Fruit fly (Drosophila melanogaster) whole organism: ENCODE data around the gene CG32486.

Experiments
- CG8478 ChIP-seq: fragments of >200 bp; optimal IDR thresholded peaks from 2 replicates; lab custom pipeline; 2018; ENCODE audit warnings: inconsistent platforms
- Dll ChIP-seq: fragments of >200 bp; optimal IDR thresholded peaks from 2 replicates; lab custom pipeline; 2017
- EcR ChIP-seq, 2 experiments: fragments of >200 bp; optimal IDR thresholded peaks; 2 replicates each; lab custom pipeline; 2017; ENCODE audit warnings: missing biosample characterization in 2 of 2, missing genetic modification characterization in 2 of 2, missing genetic modification reagents in 2 of 2
- pan ChIP-seq: fragments of >200 bp; optimal IDR thresholded peaks from 2 replicates; lab custom pipeline; 2017
- psq ChIP-seq: fragments of >200 bp; optimal IDR thresholded peaks from 2 replicates; lab custom pipeline; 2017
- usp ChIP-seq: fragments of >200 bp; optimal IDR thresholded peaks from 2 replicates; lab custom pipeline; 2017; ENCODE audit warnings: missing biosample characterization, missing genetic modification characterization, mixed read lengths

Gene CG32486

DNA sequence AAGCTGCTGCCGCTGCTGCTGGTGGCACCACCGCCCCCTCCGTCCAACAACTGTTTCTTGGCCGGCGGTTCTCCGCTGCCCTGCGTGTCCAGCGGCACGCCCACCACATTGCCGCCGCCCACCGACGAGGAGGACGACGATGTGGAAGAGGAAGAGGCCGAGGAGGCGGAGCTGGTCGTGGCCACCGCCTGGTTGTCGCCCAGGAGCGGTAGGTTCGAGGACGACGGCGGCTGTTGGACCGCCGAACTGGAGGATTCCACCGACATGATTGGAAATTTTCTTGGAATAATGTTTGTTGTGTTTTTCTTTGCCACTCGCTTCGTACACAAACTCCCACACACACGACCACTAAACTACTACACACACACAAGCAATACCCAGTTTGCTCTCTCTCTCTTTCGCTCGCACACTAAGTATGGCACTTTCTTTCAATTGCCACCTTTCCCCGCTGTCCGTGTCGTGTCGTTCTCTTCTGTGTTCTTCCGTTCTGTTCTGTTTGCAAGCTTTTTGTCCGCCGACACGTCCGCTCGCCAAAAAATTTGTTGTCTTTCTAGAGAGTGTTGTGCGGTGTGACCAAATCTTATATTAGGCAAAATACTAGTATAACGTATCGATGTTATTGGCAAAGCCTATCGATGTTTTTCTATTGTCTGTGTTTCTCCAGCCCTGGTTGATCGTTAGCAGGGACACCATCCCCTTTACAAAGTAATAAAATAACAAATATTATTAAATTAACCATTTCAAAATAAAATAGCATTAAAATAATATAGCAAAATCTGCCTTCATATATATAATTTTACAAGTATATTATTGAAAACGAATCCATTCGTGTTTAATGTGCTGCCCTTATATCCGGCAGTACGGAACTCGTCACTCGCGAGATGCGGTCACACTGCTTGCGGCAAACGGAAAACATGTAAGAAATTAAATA lies at the start of gene CG32486, which contains the start of gene PAN3:
Gene CG32486 (minus strand): TSS at position 566 of the 931 bp plus-strand sequence.
Gene PAN3 (plus strand): TSS at position 860 of the 931 bp plus-strand sequence.
- TF ChIP-seq psq (lab: Kevin White, UChicago): no peak

DNA sequence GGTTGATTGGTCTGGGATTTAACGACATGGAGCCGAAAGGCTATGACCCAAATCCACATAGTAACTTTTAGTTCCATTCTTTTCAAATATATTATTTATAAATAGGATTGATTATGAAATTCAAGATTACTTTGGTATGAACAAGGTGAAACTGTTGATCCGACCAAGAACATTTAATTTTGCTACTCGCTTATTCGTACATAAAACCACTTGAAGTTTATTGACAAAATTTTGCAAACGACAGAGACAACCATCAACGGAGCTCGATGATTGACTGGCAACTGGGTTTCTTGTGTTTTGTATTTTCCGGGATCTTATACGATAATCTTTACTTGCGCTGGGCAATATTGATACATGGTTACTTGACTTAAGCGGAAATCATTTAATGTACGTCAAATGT lies 43.7 kb upstream of the CG32486 start, which contains the start of gene CG45067:
Gene CG45067 (minus strand): TSS at position 101 of the 400 bp plus-strand sequence.
- TF ChIP-seq pan (lab: Kevin White, UChicago) (no peak), Dll (lab: Kevin White, UChicago) (no peak), psq (lab: Kevin White, UChicago) (no peak), CG8478 (lab: Kevin White, UChicago) (no peak), usp (GFP tag; lab: Kevin White, UChicago) (no peak), EcR (GFP tag; optimal IDR thresholded peaks at IDR 0.05; lab: Kevin White, UChicago) (no peak)

DNA sequence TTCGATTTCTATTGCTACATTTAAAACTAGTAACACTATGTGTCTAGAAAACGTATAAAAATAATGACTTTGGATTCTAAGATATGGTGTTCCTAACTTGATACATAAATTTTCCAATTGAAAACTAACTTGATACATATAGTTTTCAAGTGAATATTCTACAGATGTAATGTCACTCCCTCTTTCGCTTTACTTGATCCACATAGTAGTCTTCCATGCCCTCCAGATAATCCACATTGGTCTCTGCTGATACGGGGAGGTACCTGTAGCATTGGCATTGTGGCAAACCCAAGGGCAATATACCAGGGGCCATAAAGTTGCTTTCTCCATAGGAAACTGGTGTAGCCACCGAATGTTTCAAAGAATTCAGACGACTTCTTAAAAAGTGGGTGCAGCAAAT lies 40.5 kb upstream of the CG32486 start, which contains the start of gene CG45066:
Gene CG45066 (minus strand): TSS at position 101 of the 400 bp plus-strand sequence.
- TF ChIP-seq psq (lab: Kevin White, UChicago) (no peak), pan (lab: Kevin White, UChicago) (no peak), CG8478 (lab: Kevin White, UChicago) (no peak), usp (GFP tag; lab: Kevin White, UChicago) (no peak), Dll (lab: Kevin White, UChicago) (no peak), EcR (GFP tag; optimal IDR thresholded peaks at IDR 0.05; lab: Kevin White, UChicago) (no peak)

DNA sequence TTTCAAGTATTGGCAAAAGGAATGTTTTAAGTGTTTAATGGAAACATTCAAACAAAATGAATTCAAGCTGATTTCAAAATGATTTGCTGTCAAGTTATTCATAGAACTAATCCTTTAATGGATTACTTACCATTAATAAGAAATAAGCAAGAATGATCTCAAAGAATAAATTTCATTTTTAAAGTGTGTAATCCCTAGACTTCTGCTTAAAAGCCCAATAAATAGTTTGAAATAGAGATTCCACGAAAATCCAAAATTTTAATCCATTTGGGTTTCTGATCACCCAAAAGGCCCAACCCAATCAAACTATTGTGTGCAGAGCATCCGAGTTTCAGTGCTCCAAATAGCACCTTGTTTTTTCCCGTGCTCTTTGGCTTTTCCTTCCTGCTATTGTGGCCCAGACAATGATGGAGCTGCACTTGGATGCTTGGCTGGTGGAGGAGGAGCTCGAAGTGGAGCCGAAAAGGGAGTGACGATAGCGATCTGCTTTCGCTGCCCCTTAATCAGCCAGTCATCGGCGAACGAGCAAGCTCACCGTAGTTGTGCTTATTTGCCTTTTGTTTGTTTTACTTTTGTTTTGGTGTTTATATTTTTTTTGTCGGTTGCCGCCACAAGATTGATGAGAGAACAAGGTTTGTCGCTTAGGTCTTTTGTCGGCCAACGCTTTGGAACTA lies 38.9 kb upstream of the CG32486 start:
- TF ChIP-seq usp (GFP tag; lab: Kevin White, UChicago): no peak
- TF ChIP-seq pan (lab: Kevin White, UChicago): no peak
- no peak for TF ChIP-seq Dll (lab: Kevin White, UChicago)
- no peak for TF ChIP-seq psq (lab: Kevin White, UChicago)
- TF ChIP-seq EcR (GFP tag; optimal IDR thresholded peaks at IDR 0.05; lab: Kevin White, UChicago): no peak
- no peak for TF ChIP-seq CG8478 (lab: Kevin White, UChicago)

DNA sequence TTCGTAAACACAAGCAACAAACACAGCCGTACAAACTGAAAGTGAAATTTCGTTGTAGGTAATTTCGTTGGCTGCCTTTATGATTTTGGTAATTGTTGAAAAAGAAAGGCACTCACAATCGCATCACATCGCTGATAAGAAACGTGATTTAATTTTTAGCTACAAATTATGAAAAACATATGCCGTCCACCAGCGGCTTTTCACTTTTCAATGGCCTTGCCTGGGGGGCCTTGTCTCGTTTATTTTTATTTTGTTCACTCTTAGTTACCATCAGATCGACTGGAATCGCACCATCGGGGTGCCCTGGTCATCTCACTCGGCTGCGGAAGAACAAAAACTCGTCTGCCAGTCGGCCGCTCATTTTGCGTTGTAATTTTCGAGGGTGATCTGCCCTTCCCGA lies 38.3 kb upstream of the CG32486 start:
- TF ChIP-seq usp (GFP tag; lab: Kevin White, UChicago) (no peak), Dll (lab: Kevin White, UChicago) (no peak), CG8478 (lab: Kevin White, UChicago) (no peak), EcR (GFP tag; optimal IDR thresholded peaks at IDR 0.05; lab: Kevin White, UChicago) (no peak), pan (lab: Kevin White, UChicago) (no peak), psq (lab: Kevin White, UChicago) (no peak)

DNA sequence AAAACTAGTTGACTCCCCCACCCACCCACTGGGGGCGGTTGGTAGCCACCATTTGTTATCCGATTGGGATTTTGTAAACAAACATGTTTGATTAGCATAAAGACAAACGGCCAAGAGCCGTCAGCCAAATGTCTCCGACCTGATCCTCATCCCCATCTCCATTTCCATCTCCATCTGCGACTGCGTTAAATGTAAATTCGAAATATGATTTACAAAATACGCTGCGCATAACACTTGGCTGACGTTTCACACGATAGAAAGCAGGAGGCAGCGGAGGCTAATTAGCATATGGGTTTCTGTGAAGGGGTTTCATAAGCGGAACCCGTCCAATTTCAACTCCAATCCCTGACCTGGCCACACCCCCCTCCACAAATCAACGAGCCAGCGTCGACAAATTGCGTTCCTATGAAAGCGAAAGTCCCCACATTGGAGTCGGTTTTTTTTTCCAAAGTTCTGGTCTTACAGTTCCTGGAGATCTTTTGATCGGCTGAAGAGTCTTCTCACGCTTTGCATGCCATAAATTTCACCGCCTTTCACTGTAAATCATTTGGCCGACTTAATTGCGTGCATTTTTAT lies 37.5 kb upstream of the CG32486 start:
- TF ChIP-seq CG8478 (lab: Kevin White, UChicago): no peak
- TF ChIP-seq usp (GFP tag; lab: Kevin White, UChicago): no peak
- TF ChIP-seq pan (lab: Kevin White, UChicago): no peak
- TF ChIP-seq psq (lab: Kevin White, UChicago): no peak
- TF ChIP-seq Dll (lab: Kevin White, UChicago): no peak
- TF ChIP-seq EcR (GFP tag; optimal IDR thresholded peaks at IDR 0.05; lab: Kevin White, UChicago): no peak

DNA sequence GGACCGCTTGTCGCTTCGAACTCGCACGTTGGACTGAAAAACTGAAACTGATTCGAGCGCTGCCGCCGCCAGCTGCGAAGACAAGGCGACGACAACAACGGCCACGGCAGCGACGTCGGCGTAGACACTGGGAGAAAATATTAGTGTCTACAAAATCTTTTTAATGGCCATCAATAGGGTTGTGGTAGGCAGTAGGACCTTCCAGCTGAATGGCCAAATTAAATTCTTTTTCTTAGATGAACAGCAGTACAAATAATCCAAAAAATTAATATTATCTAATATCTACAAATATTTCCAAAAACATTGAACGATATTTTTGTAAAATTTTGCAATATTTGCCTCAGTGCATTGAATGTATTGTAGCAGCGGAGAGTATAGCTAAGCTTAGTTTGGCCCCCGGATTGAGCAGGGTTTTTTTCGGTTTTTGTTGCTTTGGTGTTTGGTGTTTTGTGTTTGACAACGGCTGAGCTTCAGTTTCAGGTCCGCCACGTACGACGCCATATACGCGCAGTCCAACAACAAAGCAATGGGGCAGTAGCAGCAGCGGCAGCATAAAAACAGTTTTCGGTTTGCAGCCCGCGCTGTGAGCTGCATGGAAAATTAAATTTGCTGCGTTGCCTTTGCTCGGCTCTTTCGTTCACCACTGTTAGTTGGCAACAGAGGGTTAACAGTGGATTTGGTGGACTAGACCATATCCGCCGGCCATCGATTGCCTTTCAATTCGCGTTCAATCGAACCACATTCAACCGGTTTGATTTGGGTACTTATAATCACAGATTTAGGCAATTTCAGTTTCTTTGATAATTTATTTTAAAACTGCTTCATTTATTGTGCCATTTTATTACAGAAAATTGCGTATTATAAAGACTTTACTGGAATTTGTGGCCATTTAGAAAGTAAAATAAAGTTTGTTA lies 36.5 kb upstream of the CG32486 start, which contains the start of gene Cht7:
Gene Cht7 (minus strand): TSS at position 51 of the 914 bp plus-strand sequence.
- TF ChIP-seq CG8478 (lab: Kevin White, UChicago) (no peak), EcR (GFP tag; optimal IDR thresholded peaks at IDR 0.05; lab: Kevin White, UChicago) (no peak), Dll (lab: Kevin White, UChicago) (no peak)

DNA sequence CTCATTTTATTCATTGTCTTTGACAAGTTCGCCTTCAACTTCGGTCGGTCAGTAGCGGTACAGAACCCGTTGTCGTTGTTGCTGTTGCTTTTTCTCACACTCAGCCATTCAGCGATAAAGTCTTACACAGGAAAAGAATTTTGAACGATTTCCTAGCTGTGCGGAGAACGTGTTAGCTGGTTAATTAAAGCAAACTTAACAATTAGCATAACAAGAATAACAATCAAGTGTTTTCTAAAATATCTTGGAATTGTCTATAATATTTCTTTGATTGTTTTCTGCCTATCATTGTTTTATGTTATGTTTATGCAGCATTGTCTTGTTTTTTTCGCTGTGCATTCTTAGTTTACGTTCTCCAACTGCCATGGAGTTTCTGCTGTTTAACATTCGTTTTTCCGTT lies 35.5 kb upstream of the CG32486 start:
- TF ChIP-seq psq (lab: Kevin White, UChicago): no peak
- no peak for TF ChIP-seq EcR (GFP tag; optimal IDR thresholded peaks at IDR 0.05; lab: Kevin White, UChicago)
- TF ChIP-seq CG8478 (lab: Kevin White, UChicago): no peak
- TF ChIP-seq usp (GFP tag; lab: Kevin White, UChicago): no peak
- TF ChIP-seq Dll (lab: Kevin White, UChicago): no peak

DNA sequence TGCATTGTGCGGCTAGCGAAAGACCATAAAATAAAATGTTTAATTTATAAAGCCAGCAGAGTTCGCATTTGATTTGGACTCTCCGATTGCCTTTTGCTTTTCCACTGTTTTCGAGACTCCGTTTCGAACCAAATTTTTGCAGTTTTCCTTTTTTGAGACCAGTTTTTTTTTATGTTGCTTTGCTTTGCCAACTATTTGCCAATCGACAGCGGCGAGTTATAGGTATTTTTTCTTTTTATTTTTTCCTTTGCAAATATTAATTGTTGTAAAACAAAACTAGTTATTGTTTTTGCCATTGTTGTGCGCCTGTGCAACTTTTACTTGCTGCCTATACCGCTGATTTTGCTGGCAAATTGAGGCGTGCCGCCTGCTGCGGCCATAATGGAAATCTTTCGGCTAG lies 34.9 kb upstream of the CG32486 start:
- TF ChIP-seq EcR (GFP tag; optimal IDR thresholded peaks at IDR 0.05; lab: Kevin White, UChicago): no peak
- TF ChIP-seq usp (GFP tag; lab: Kevin White, UChicago): no peak
- TF ChIP-seq psq (lab: Kevin White, UChicago): no peak
- no peak for TF ChIP-seq Dll (lab: Kevin White, UChicago)
- TF ChIP-seq CG8478 (lab: Kevin White, UChicago): no peak
- TF ChIP-seq pan (lab: Kevin White, UChicago): no peak

DNA sequence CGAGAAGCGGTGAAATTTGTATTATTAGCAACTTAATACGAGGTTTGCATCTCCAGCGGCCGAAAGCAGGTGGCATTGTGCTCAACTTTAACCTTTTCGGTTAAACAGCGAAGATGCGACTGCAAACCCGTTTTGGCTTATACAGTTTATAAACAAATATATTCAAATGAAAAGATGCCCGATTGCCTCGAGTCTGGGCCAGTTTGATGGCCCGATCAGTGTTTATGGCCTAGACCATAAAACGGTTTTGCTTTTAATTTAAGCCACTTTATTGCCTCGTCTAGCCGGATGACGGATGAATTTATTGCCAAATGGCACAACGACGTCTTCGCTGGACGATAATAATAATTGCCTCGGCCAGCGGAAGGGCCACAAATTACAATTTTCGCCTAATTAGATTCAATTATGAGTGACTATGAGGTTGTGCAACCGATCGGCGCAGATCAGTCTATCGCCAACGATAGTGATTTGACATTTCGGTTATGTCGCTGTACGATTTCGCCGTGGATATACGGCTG lies 31.9 kb upstream of the CG32486 start:
- TF ChIP-seq EcR (GFP tag; optimal IDR thresholded peaks at IDR 0.05; lab: Kevin White, UChicago): no peak
- TF ChIP-seq Dll (lab: Kevin White, UChicago): no peak
- no peak for TF ChIP-seq psq (lab: Kevin White, UChicago)
- no peak for TF ChIP-seq CG8478 (lab: Kevin White, UChicago)
- TF ChIP-seq usp (GFP tag; lab: Kevin White, UChicago): no peak
- TF ChIP-seq pan (lab: Kevin White, UChicago): no peak
